Fruit fly (Drosophila melanogaster) whole organism, adult: Measurements from ENCODE around the gene CG10809.

Experiments used
- CG11617 ChIP-seq: fragments of 200-800 bp; sonication (Bioruptor generic); optimal IDR thresholded peaks from 2 replicates; lab custom pipeline; 2017; ENCODE audit warnings: mild to moderate bottlenecking, missing biosample characterization, missing genetic modification reagents, missing genetic modification characterization
- CG12768 ChIP-seq: fragments of 200-800 bp; sonication (Bioruptor generic); optimal IDR thresholded peaks from 2 replicates; lab custom pipeline; 2017; ENCODE audit warnings: missing biosample characterization, missing genetic modification characterization, mild to moderate bottlenecking, moderate library complexity, missing genetic modification reagents
- CG5204 ChIP-seq: fragments of 200-800 bp; sonication (Bioruptor generic); optimal IDR thresholded peaks from 2 replicates; lab custom pipeline; 2016; ENCODE audit warnings: missing biosample characterization, missing genetic modification characterization
- Crg-1 ChIP-seq: fragments of 200-800 bp; sonication (Bioruptor generic); optimal IDR thresholded peaks from 2 replicates; lab custom pipeline; 2016; ENCODE audit warnings: missing biosample characterization, missing genetic modification characterization
- ovo ChIP-seq: fragments of 200-800 bp; sonication (Bioruptor generic); optimal IDR thresholded peaks from 2 replicates; lab custom pipeline; 2016; ENCODE audit warnings: missing biosample characterization, missing genetic modification characterization
- tj ChIP-seq: fragments of 200-800 bp; sonication (Bioruptor generic); optimal IDR thresholded peaks from 3 replicates; lab custom pipeline; 2017; ENCODE audit warnings: missing biosample characterization, mild to moderate bottlenecking, missing genetic modification characterization, moderate library complexity

DNA sequence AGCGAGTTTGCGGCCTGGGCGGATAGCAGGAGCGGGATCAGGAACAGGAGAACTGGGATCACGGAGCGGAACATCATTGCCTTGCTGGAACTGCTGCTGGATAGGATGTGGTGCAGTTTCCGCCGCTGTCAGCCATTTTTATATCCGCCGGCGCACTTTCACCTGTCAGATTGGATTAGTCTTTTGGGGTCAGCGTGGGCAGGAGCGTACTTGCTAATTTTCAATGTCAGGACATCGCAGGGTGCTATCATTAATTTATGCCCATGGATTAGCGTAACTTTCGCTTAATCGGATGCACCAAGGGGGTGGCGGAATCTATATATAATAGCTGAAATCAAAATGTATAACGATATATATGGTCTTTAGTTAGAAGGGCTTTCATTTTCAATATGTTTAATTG is 35.9 kb downstream of the CG10809 start, which contains the start of gene Ilp5:
- TF ChIP-seq ovo (no peak), CG11617 (GFP tag; lab: Kevin White, UChicago) (no peak), CG5204 (GFP tag; lab: Kevin White, UChicago) (no peak), CG12768 (no peak), Crg-1 (no peak), tj (GFP tag; lab: Kevin White, UChicago) (no peak)
